Worm (Caenorhabditis elegans) whole organism, L4/young adult: ENCODE results near the gene cogc-6.

Source experiments
- W03F9.2 ChIP-seq: fragments of 150-350 bp; optimal IDR thresholded peaks from 2 replicates; lab custom pipeline; 2014; ENCODE audit warnings: missing biosample characterization, missing genetic modification characterization
- dao-5 ChIP-seq: sonication (generic microtip); optimal IDR thresholded peaks from 2 replicates; lab custom pipeline; 2016; ENCODE audit warnings: missing genotype, missing genetic modification characterization, moderate library complexity, missing compliant biosample characterization
- him-1 ChIP-seq: sonication (generic microtip); optimal IDR thresholded peaks from 2 replicates; lab custom pipeline; 2016; ENCODE audit warnings: missing genotype, missing genetic modification reagents, missing genetic modification characterization, missing compliant biosample characterization

- no peak for TF ChIP-seq dao-5 (tag; lab: Kevin White, UChicago)
- TF ChIP-seq him-1 (tag; lab: Kevin White, UChicago) = peak; percentile 24
- peak; percentile 82 for TF ChIP-seq W03F9.2
Measured at ce11 chrV:8228712-8229119, 7.6 kb upstream of the cogc-6 start.
